Fruit fly (Drosophila melanogaster): Measurements from ENCODE around the gene kdn.

The kdn gene

dm6 chrX:6316858-6317474 lies 33.5 kb upstream of the kdn start (continued):
- TF ChIP-seq CG6163 (GFP tag; IDR thresholded peaks at IDR 0.05): peak; percentile 72
- TF ChIP-seq CG6792 (GFP tag; optimal IDR thresholded peaks at IDR 0.05): peak; percentile 37
- no peak for TF ChIP-seq Eip93F (GFP tag; optimal IDR thresholded peaks at IDR 0.05)
- peak; percentile 85 for TF ChIP-seq Eip78C (GFP tag)
- TF ChIP-seq CG9139 (GFP tag; optimal IDR thresholded peaks at IDR 0.05): peak; percentile 12
- peak; percentile 54; the same call in 2 of the 3 replicates for TF ChIP-seq CG8119 (GFP tag; IDR thresholded peaks at IDR 0.05)
- TF ChIP-seq CG16779 (tag; optimal IDR thresholded peaks at IDR 0.05): no peak
- peak; percentile 21 for TF ChIP-seq Smox (GFP tag; optimal IDR thresholded peaks at IDR 0.05)
- peak; percentile 11 for TF ChIP-seq CG4318 (GFP tag; optimal IDR thresholded peaks at IDR 0.05)
- peak; percentile 42 for TF ChIP-seq CG3032 (tag; optimal IDR thresholded peaks at IDR 0.05)
- peak; percentile 42 for TF ChIP-seq Gug (GFP tag; IDR thresholded peaks at IDR 0.05)
- TF ChIP-seq fkh (GFP tag; optimal IDR thresholded peaks at IDR 0.05): no peak
- TF ChIP-seq CG6276 (GFP tag; optimal IDR thresholded peaks at IDR 0.05): peak; percentile 32

- TF ChIP-seq CG8119 (GFP tag; IDR thresholded peaks at IDR 0.05) (peak; percentile 96), fkh (GFP tag; optimal IDR thresholded peaks at IDR 0.05) (peak; percentile 5), lz (GFP tag; optimal IDR thresholded peaks at IDR 0.05) (peak; percentile 94), Ets96B (tag; optimal IDR thresholded peaks at IDR 0.05) (peak; percentile 92), pdm3 (GFP tag; optimal IDR thresholded peaks at IDR 0.05) (peak; percentile 95), Lpt (GFP tag; optimal IDR thresholded peaks at IDR 0.05) (peak; percentile 94), CG11294 (GFP tag; IDR thresholded peaks at IDR 0.05) (peak; percentile 69), CG1621 (tag; optimal IDR thresholded peaks at IDR 0.05) (peak; percentile 88), CG10669 (GFP tag; optimal IDR thresholded peaks at IDR 0.05) (peak; percentile 94), salr (GFP tag; optimal IDR thresholded peaks at IDR 0.05) (peak; percentile 75 to 96), CG11902 (GFP tag; optimal IDR thresholded peaks at IDR 0.05) (peak; percentile 82), acj6 (GFP tag; optimal IDR thresholded peaks at IDR 0.05) (peak; percentile 92), CG8319 (GFP tag; optimal IDR thresholded peaks at IDR 0.05) (peak; percentile 81), CG3032 (tag; optimal IDR thresholded peaks at IDR 0.05) (peak; percentile 92), CG7368 (GFP tag; optimal IDR thresholded peaks at IDR 0.05) (peak; percentile 91), esn (GFP tag; optimal IDR thresholded peaks at IDR 0.05) (peak; percentile 96), svp (GFP tag) (peak; percentile 97), Blimp-1 (GFP tag; optimal IDR thresholded peaks at IDR 0.05) (peak; percentile 86), CG6854 (GFP tag; optimal IDR thresholded peaks at IDR 0.05) (peak; percentile 81), CG11762 (GFP tag; optimal IDR thresholded peaks at IDR 0.05; ENCODE audit: insufficient read depth) (peak; percentile 91), cyc (GFP tag; optimal IDR thresholded peaks at IDR 0.05) (peak; percentile 88), CG6792 (GFP tag; optimal IDR thresholded peaks at IDR 0.05) (peak; percentile 95), achi (GFP tag; optimal IDR thresholded peaks at IDR 0.05) (peak; percentile 95), Ets21C (GFP tag; optimal IDR thresholded peaks at IDR 0.05) (peak; percentile 86), CG10631 (GFP tag; optimal IDR thresholded peaks at IDR 0.05) (peak; percentile 92), fd85E (GFP tag; optimal IDR thresholded peaks at IDR 0.05) (peak; percentile 74), eg (GFP tag; IDR thresholded peaks at IDR 0.05) (peak; percentile 66), CG3919 (GFP tag; optimal IDR thresholded peaks at IDR 0.05) (peak; percentile 95), CG6276 (GFP tag; optimal IDR thresholded peaks at IDR 0.05) (peak; percentile 97), CG32006 (GFP tag; optimal IDR thresholded peaks at IDR 0.05) (peak; percentile 97), OdsH (GFP tag; optimal IDR thresholded peaks at IDR 0.05) (peak; percentile 94), net (GFP tag; optimal IDR thresholded peaks at IDR 0.05) (peak; percentile 96), CG8632 (GFP tag; optimal IDR thresholded peaks at IDR 0.05) (peak; percentile 94), spab (GFP tag; optimal IDR thresholded peaks at IDR 0.05) (peak; percentile 92), vri (GFP tag; optimal IDR thresholded peaks at IDR 0.05) (peak; percentile 87), Eip78C (GFP tag) (peak; percentile 99), Hr38 (GFP tag; optimal IDR thresholded peaks at IDR 0.05) (no peak), CG16779 (tag; optimal IDR thresholded peaks at IDR 0.05) (peak; percentile 92), Sox15 (GFP tag; optimal IDR thresholded peaks at IDR 0.05) (peak; percentile 82), Hr4 (GFP tag; optimal IDR thresholded peaks at IDR 0.05) (peak; percentile 95), Eip75B (GFP tag; optimal IDR thresholded peaks at IDR 0.05) (peak; percentile 96), Met (GFP tag; optimal IDR thresholded peaks at IDR 0.05) (peak; percentile 95)
Observed at dm6 chrX:6330369-6330949, 20.0 kb upstream of the kdn start, which contains the start of gene CG42240. Gene CG42240, plus strand, starts transcription at chrX:6330842.

All from whole organism, prepupa.